Worm (Caenorhabditis elegans) whole organism, mixed stage, embryonic: Measurements from ENCODE around the gene C02F5.10.

Experiments used
- M03D4.4 ChIP-seq: sonication (generic microtip); optimal IDR thresholded peaks from 2 replicates; lab custom pipeline; 2017; ENCODE audit warnings: mild to moderate bottlenecking, missing genetic modification characterization, missing compliant biosample characterization
- bed-3 ChIP-seq: fragments of 200-800 bp; sonication (Bioruptor generic); optimal IDR thresholded peaks from 3 replicates; lab custom pipeline; 2018; ENCODE audit warnings: mild to moderate bottlenecking, missing genetic modification characterization, moderate library complexity, missing compliant biosample characterization
- blmp-1 ChIP-seq: fragments of 150-350 bp; optimal IDR thresholded peaks from 2 replicates; lab custom pipeline; 2014; ENCODE audit warnings: missing biosample characterization, missing genetic modification characterization
- ceh-39 ChIP-seq: fragments of 150-350 bp; optimal IDR thresholded peaks from 2 replicates; lab custom pipeline; 2014; ENCODE audit warnings: missing biosample characterization, missing genetic modification characterization
- ceh-43 ChIP-seq: fragments of 200-800 bp; sonication (Bioruptor generic); optimal IDR thresholded peaks from 2 replicates; lab custom pipeline; 2018; ENCODE audit warnings: mild to moderate bottlenecking, missing genetic modification characterization, moderate library complexity, missing compliant biosample characterization
- ceh-83 ChIP-seq: fragments of 200-800 bp; sonication (Bioruptor generic); optimal IDR thresholded peaks from 2 replicates; lab custom pipeline; 2018; ENCODE audit warnings: mild to moderate bottlenecking, missing genetic modification characterization, missing compliant biosample characterization
- ces-1 ChIP-seq: fragments of 150-350 bp; optimal IDR thresholded peaks from 2 replicates; lab custom pipeline; 2014; ENCODE audit warnings: missing biosample characterization, missing genetic modification reagents, missing genetic modification characterization
- cnd-1 ChIP-seq: fragments of 200-800 bp; sonication (Bioruptor generic); optimal IDR thresholded peaks from 2 replicates; lab custom pipeline; 2018; ENCODE audit warnings: mild to moderate bottlenecking, missing genetic modification characterization, missing compliant biosample characterization
- drap-1 ChIP-seq: fragments of 200-800 bp; sonication (Bioruptor generic); optimal IDR thresholded peaks from 3 replicates; lab custom pipeline; 2018; ENCODE audit warnings: mild to moderate bottlenecking, missing genetic modification characterization, missing compliant biosample characterization
- elt-1 ChIP-seq: sonication (generic microtip); optimal IDR thresholded peaks from 2 replicates; lab custom pipeline; 2017; ENCODE audit warnings: missing genetic modification characterization, mild to moderate bottlenecking, missing compliant biosample characterization, antibody characterized with exemption, moderate library complexity, borderline replicate concordance; ENCODE audit not compliant: insufficient read depth
- elt-3 ChIP-seq: fragments of 150-350 bp; optimal IDR thresholded peaks from 2 replicates; lab custom pipeline; 2014; ENCODE audit warnings: missing biosample characterization, missing genetic modification characterization
- flh-1 ChIP-seq: fragments of 200-800 bp; sonication (Bioruptor generic); optimal IDR thresholded peaks from 2 replicates; lab custom pipeline; 2018; ENCODE audit warnings: mild to moderate bottlenecking, missing genetic modification characterization, moderate library complexity, missing compliant biosample characterization
- ham-2 ChIP-seq: fragments of 200-800 bp; sonication (Bioruptor generic); optimal IDR thresholded peaks from 2 replicates; lab custom pipeline; 2018; ENCODE audit warnings: mild to moderate bottlenecking, missing genetic modification characterization, missing compliant biosample characterization
- lin-13 ChIP-seq: fragments of 150-350 bp; optimal IDR thresholded peaks from 2 replicates; lab custom pipeline; 2014; ENCODE audit warnings: missing biosample characterization, missing genetic modification characterization
- lin-32 ChIP-seq: fragments of 200-800 bp; sonication (Bioruptor generic); optimal IDR thresholded peaks from 2 replicates; lab custom pipeline; 2018; ENCODE audit warnings: mild to moderate bottlenecking, missing genetic modification characterization, missing compliant biosample characterization
- lsy-2 ChIP-seq: fragments of 150-350 bp; optimal IDR thresholded peaks from 2 replicates; lab custom pipeline; 2014; ENCODE audit warnings: missing biosample characterization, missing genetic modification characterization
- mab-5 ChIP-seq: fragments of 150-350 bp; optimal IDR thresholded peaks from 2 replicates; lab custom pipeline; 2014; ENCODE audit warnings: missing biosample characterization, missing genetic modification characterization
- mep-1 ChIP-seq: fragments of 150-350 bp; optimal IDR thresholded peaks from 2 replicates; lab custom pipeline; 2017; ENCODE audit warnings: missing biosample characterization, missing genetic modification reagents, missing genetic modification characterization, inconsistent platforms
- mls-2 ChIP-seq: sonication (generic microtip); optimal IDR thresholded peaks from 2 replicates; lab custom pipeline; 2016; ENCODE audit warnings: mild to moderate bottlenecking, missing genetic modification characterization, moderate library complexity, missing compliant biosample characterization
- nhr-12 ChIP-seq: fragments of 150-350 bp; optimal IDR thresholded peaks from 2 replicates; lab custom pipeline; 2014; ENCODE audit warnings: missing biosample characterization, missing genetic modification characterization
- nhr-2 ChIP-seq: fragments of 150-350 bp; optimal IDR thresholded peaks from 2 replicates; lab custom pipeline; 2014; ENCODE audit warnings: missing biosample characterization, missing genetic modification characterization
- nhr-237 ChIP-seq: fragments of 150-350 bp; optimal IDR thresholded peaks from 2 replicates; lab custom pipeline; 2014; ENCODE audit warnings: missing biosample characterization, missing genetic modification characterization
- nhr-76 ChIP-seq: sonication (generic microtip); optimal IDR thresholded peaks from 2 replicates; lab custom pipeline; 2017; ENCODE audit warnings: missing biosample characterization, missing genetic modification characterization
- pha-4 ChIP-seq: fragments of 150-350 bp; optimal IDR thresholded peaks from 2 replicates; lab custom pipeline; 2018; ENCODE audit warnings: missing biosample characterization, missing genetic modification reagents, missing genetic modification characterization
- sem-2 ChIP-seq: fragments of 200-800 bp; sonication (Bioruptor generic); optimal IDR thresholded peaks from 2 replicates; lab custom pipeline; 2018; ENCODE audit warnings: mild to moderate bottlenecking, missing genetic modification characterization, missing compliant biosample characterization
- snpc-4 ChIP-seq: fragments of 150-350 bp; optimal IDR thresholded peaks from 2 replicates; lab custom pipeline; 2014; ENCODE audit warnings: missing biosample characterization, missing genetic modification characterization
- unc-120 ChIP-seq: sonication (generic microtip); optimal IDR thresholded peaks from 2 replicates; lab custom pipeline; 2017; ENCODE audit warnings: missing genetic modification characterization, missing compliant biosample characterization; ENCODE audit not compliant: poor library complexity, severe bottlenecking
- unc-39 ChIP-seq: fragments of 150-350 bp; optimal IDR thresholded peaks from 2 replicates; lab custom pipeline; 2014; ENCODE audit warnings: missing biosample characterization, missing genetic modification characterization
- unc-62 ChIP-seq: fragments of 150-350 bp; optimal IDR thresholded peaks from 2 replicates; lab custom pipeline; 2014; ENCODE audit warnings: missing biosample characterization, missing genetic modification reagents, missing genetic modification characterization
- zip-8 ChIP-seq: fragments of 150-350 bp; optimal IDR thresholded peaks from 2 replicates; lab custom pipeline; 2014; ENCODE audit warnings: missing biosample characterization, missing genetic modification characterization
- ztf-11 ChIP-seq: fragments of 150-350 bp; optimal IDR thresholded peaks from 2 replicates; lab custom pipeline; 2014; ENCODE audit warnings: missing biosample characterization, missing genetic modification characterization

Gene C02F5.10

DNA sequence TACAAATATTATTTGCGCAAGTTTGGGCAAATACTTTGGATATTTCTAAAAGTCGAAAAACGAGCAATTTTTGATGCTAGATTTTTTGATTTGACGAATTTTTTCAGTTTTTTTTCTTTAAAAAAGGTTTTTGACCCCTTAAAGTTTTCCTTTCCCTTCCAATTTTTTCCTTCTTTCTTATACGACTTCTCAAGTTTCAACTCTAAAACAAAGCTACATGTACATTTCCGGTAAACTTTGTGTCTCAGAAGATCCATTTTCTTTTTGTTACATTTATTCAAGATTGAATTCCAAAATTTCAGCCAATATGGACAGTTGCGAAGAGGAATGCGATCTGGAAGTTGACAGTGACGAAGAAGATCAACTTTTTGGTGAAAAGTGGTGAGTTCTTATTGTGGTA lies 29.5 kb upstream of the C02F5.10 start, which contains the start of gene mig-10:
TSS of gene mig-10 (plus strand) at position 301 of the 400 bp plus-strand sequence.
- TF ChIP-seq ztf-11 (tag; lab: Kevin White, UChicago), result no peak
- no peak for TF ChIP-seq ces-1 (GFP tag; lab: Kevin White, UChicago)
- TF ChIP-seq elt-3 (tag; lab: Kevin White, UChicago), result no peak
- no peak for TF ChIP-seq unc-120 (tag; lab: Kevin White, UChicago)
- no peak for TF ChIP-seq snpc-4 (tag; lab: Kevin White, UChicago)
- TF ChIP-seq ceh-39 (tag; lab: Kevin White, UChicago), result no peak
- TF ChIP-seq ceh-43 (GFP tag; lab: Kevin White, UChicago), result no peak
- no peak for TF ChIP-seq M03D4.4
- TF ChIP-seq sem-2 (GFP tag; lab: Kevin White, UChicago), result no peak
- TF ChIP-seq blmp-1 (tag; lab: Kevin White, UChicago), result no peak
- no peak for TF ChIP-seq zip-8 (tag; lab: Kevin White, UChicago)
- no peak for TF ChIP-seq mep-1 (tag; lab: Kevin White, UChicago)

DNA sequence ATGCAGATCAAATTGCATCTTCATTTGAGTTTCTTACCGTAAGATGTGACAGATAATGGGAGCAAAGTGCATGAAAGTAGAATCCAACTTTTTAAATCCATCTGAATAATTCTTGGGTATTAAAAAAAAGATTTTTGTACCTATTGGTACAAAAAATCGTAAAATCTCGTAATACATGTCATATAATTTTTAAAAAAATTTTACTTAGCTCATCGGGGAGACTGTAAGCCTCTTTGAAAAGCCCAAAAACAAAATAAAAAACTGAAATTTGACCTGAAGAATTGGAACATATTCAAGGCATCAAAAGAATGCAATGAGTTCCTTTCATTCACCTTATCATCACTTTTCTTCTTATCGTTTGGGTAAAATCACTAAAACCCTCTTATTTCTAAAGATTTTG lies 26.6 kb upstream of the C02F5.10 start, which contains the start of gene clec-160:
TSS of gene clec-160 (minus strand) at position 101 of the 400 bp plus-strand sequence.
- TF ChIP-seq mab-5, result no peak
- TF ChIP-seq sem-2 (GFP tag; lab: Kevin White, UChicago), result no peak
- TF ChIP-seq zip-8 (tag; lab: Kevin White, UChicago), result no peak
- TF ChIP-seq snpc-4 (tag; lab: Kevin White, UChicago), result no peak
- TF ChIP-seq bed-3, result no peak
- TF ChIP-seq flh-1, result no peak

DNA sequence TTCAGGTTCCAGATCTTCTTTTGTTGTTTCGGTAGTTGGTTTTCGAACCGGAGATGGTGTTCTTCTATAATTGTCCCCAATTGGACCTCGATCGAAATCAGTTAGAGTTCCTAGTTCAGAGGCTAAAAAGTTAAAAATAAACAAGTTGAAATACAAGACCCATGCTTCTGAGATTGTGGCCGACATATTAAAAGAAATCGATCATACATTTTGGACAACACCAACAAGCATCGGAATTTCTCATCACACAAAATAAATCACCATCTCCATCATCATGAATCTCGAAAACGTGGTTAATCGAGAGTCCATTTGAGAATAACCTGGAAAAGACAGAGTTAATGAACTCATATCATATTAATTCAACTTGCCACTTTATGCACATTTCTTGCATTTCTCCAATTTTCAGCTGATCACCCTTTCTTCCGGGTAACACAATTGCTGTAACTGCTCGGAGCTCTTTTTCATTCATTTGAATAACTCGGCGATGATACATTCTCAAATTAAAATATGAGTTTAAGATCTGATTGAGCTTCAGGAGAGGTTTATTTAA lies 22.5 kb upstream of the C02F5.10 start, which contains the start of the genes mps-4 and F09G8.10:
TSS of gene mps-4 (minus strand) at position 101 of the 550 bp plus-strand sequence.
TSS of gene F09G8.10 (minus strand) at position 500 of the 550 bp plus-strand sequence.
- TF ChIP-seq elt-1 (tag; lab: Kevin White, UChicago) (no peak), lin-13 (tag; lab: Kevin White, UChicago) (no peak), ham-2 (no peak), bed-3 (no peak)

ce11 chrIII:8268296-8268695 lies 19.0 kb upstream of the C02F5.10 start, which contains the start of the genes F09G8.7 and crn-7:
TSS of gene F09G8.7 (minus strand) at chrIII:8268355.
TSS of gene crn-7 (plus strand) at chrIII:8268531.
- TF ChIP-seq sem-2 (GFP tag; lab: Kevin White, UChicago) (no peak), mep-1 (tag; lab: Kevin White, UChicago) (peak; percentile 2), lsy-2 (tag; lab: Kevin White, UChicago) (no peak), ham-2 (no peak), mls-2 (tag; lab: Kevin White, UChicago) (no peak), mab-5 (no peak), zip-8 (tag; lab: Kevin White, UChicago) (no peak), cnd-1 (tag; lab: Kevin White, UChicago) (no peak)

DNA sequence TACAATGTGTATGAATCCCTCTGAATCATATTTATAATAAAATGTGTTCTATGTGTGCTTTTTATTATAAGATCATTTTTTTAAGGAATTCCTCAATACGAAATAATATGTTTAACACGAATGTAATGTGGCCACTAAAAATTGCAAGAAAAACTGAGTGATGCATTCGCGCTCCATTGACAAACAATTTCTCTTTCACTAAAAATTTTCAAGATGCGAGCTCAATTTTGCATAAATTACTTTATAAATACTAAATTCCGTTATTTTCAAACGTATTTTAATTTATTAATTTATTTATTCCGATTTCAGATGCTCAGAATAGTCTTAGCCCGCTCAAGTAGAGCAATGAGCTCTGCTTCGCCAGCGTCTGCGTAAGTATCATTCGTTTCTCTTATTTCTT lies 16.5 kb upstream of the C02F5.10 start, which contains the start of gene mrps-9:
TSS of gene mrps-9 (plus strand) at position 310 of the 400 bp plus-strand sequence.
- no peak for TF ChIP-seq flh-1
- no peak for TF ChIP-seq mls-2 (tag; lab: Kevin White, UChicago)
- peak; percentile 58 for TF ChIP-seq ceh-83 (GFP tag; lab: Kevin White, UChicago)
- TF ChIP-seq nhr-12, result no peak
- peak; percentile 0 for TF ChIP-seq blmp-1 (tag; lab: Kevin White, UChicago)

ce11 chrIII:8263377-8263776 lies 14.1 kb upstream of the C02F5.10 start, which contains the start of gene col-91:
TSS of gene col-91 (minus strand) at chrIII:8263664.
- TF ChIP-seq cnd-1 (tag; lab: Kevin White, UChicago) (no peak), unc-120 (tag; lab: Kevin White, UChicago) (no peak), nhr-12 (no peak), blmp-1 (tag; lab: Kevin White, UChicago) (no peak), lin-32 (no peak), ztf-11 (tag; lab: Kevin White, UChicago) (no peak), bed-3 (no peak), drap-1 (no peak), unc-39 (tag; lab: Kevin White, UChicago) (no peak), unc-62 (no peak), nhr-237 (no peak), nhr-2 (no peak), pha-4 (no peak), lin-13 (tag; lab: Kevin White, UChicago) (no peak), nhr-76 (tag; lab: Kevin White, UChicago) (no peak)
